Worm (Caenorhabditis elegans) whole organism, mixed stage, embryonic: ENCODE measurements around the gene Y32H12A.1.

ENCODE experiments used
- M03D4.4 ChIP-seq: sonication (generic microtip); optimal IDR thresholded peaks from 2 replicates; lab custom pipeline; 2017; ENCODE audit warnings: mild to moderate bottlenecking, missing genetic modification characterization, missing compliant biosample characterization
- bed-3 ChIP-seq: fragments of 200-800 bp; sonication (Bioruptor generic); optimal IDR thresholded peaks from 3 replicates; lab custom pipeline; 2018; ENCODE audit warnings: mild to moderate bottlenecking, missing genetic modification characterization, moderate library complexity, missing compliant biosample characterization
- blmp-1 ChIP-seq: fragments of 150-350 bp; optimal IDR thresholded peaks from 2 replicates; lab custom pipeline; 2014; ENCODE audit warnings: missing biosample characterization, missing genetic modification characterization
- ceh-39 ChIP-seq: fragments of 150-350 bp; optimal IDR thresholded peaks from 2 replicates; lab custom pipeline; 2014; ENCODE audit warnings: missing biosample characterization, missing genetic modification characterization
- ceh-43 ChIP-seq: fragments of 200-800 bp; sonication (Bioruptor generic); optimal IDR thresholded peaks from 2 replicates; lab custom pipeline; 2018; ENCODE audit warnings: mild to moderate bottlenecking, missing genetic modification characterization, moderate library complexity, missing compliant biosample characterization
- ces-1 ChIP-seq: fragments of 150-350 bp; optimal IDR thresholded peaks from 2 replicates; lab custom pipeline; 2014; ENCODE audit warnings: missing biosample characterization, missing genetic modification reagents, missing genetic modification characterization
- cnd-1 ChIP-seq: fragments of 200-800 bp; sonication (Bioruptor generic); optimal IDR thresholded peaks from 2 replicates; lab custom pipeline; 2018; ENCODE audit warnings: mild to moderate bottlenecking, missing genetic modification characterization, missing compliant biosample characterization
- drap-1 ChIP-seq: fragments of 200-800 bp; sonication (Bioruptor generic); optimal IDR thresholded peaks from 3 replicates; lab custom pipeline; 2018; ENCODE audit warnings: mild to moderate bottlenecking, missing genetic modification characterization, missing compliant biosample characterization
- elt-1 ChIP-seq: sonication (generic microtip); optimal IDR thresholded peaks from 2 replicates; lab custom pipeline; 2017; ENCODE audit warnings: missing genetic modification characterization, mild to moderate bottlenecking, missing compliant biosample characterization, antibody characterized with exemption, moderate library complexity, borderline replicate concordance; ENCODE audit not compliant: insufficient read depth
- elt-3 ChIP-seq: fragments of 150-350 bp; optimal IDR thresholded peaks from 2 replicates; lab custom pipeline; 2014; ENCODE audit warnings: missing biosample characterization, missing genetic modification characterization
- flh-1 ChIP-seq: fragments of 200-800 bp; sonication (Bioruptor generic); optimal IDR thresholded peaks from 2 replicates; lab custom pipeline; 2018; ENCODE audit warnings: mild to moderate bottlenecking, missing genetic modification characterization, moderate library complexity, missing compliant biosample characterization
- ham-2 ChIP-seq: fragments of 200-800 bp; sonication (Bioruptor generic); optimal IDR thresholded peaks from 2 replicates; lab custom pipeline; 2018; ENCODE audit warnings: mild to moderate bottlenecking, missing genetic modification characterization, missing compliant biosample characterization
- hlh-1 ChIP-seq: fragments of 150-350 bp; optimal IDR thresholded peaks from 2 replicates; lab custom pipeline; 2014; ENCODE audit warnings: missing biosample characterization, missing genetic modification reagents, missing genetic modification characterization
- lin-13 ChIP-seq: fragments of 150-350 bp; optimal IDR thresholded peaks from 2 replicates; lab custom pipeline; 2014; ENCODE audit warnings: missing biosample characterization, missing genetic modification characterization
- lin-32 ChIP-seq: fragments of 200-800 bp; sonication (Bioruptor generic); optimal IDR thresholded peaks from 2 replicates; lab custom pipeline; 2018; ENCODE audit warnings: mild to moderate bottlenecking, missing genetic modification characterization, missing compliant biosample characterization
- mab-5 ChIP-seq: fragments of 150-350 bp; optimal IDR thresholded peaks from 2 replicates; lab custom pipeline; 2014; ENCODE audit warnings: missing biosample characterization, missing genetic modification characterization
- mep-1 ChIP-seq: fragments of 150-350 bp; optimal IDR thresholded peaks from 2 replicates; lab custom pipeline; 2017; ENCODE audit warnings: missing biosample characterization, missing genetic modification reagents, missing genetic modification characterization, inconsistent platforms
- mls-2 ChIP-seq: sonication (generic microtip); optimal IDR thresholded peaks from 2 replicates; lab custom pipeline; 2016; ENCODE audit warnings: mild to moderate bottlenecking, missing genetic modification characterization, moderate library complexity, missing compliant biosample characterization
- nhr-12 ChIP-seq: fragments of 150-350 bp; optimal IDR thresholded peaks from 2 replicates; lab custom pipeline; 2014; ENCODE audit warnings: missing biosample characterization, missing genetic modification characterization
- nhr-2 ChIP-seq: fragments of 150-350 bp; optimal IDR thresholded peaks from 2 replicates; lab custom pipeline; 2014; ENCODE audit warnings: missing biosample characterization, missing genetic modification characterization
- nhr-237 ChIP-seq: fragments of 150-350 bp; optimal IDR thresholded peaks from 2 replicates; lab custom pipeline; 2014; ENCODE audit warnings: missing biosample characterization, missing genetic modification characterization
- pha-4 ChIP-seq: fragments of 150-350 bp; optimal IDR thresholded peaks from 2 replicates; lab custom pipeline; 2018; ENCODE audit warnings: missing biosample characterization, missing genetic modification reagents, missing genetic modification characterization
- sem-2 ChIP-seq: fragments of 200-800 bp; sonication (Bioruptor generic); optimal IDR thresholded peaks from 2 replicates; lab custom pipeline; 2018; ENCODE audit warnings: mild to moderate bottlenecking, missing genetic modification characterization, missing compliant biosample characterization
- snpc-4 ChIP-seq: fragments of 150-350 bp; optimal IDR thresholded peaks from 2 replicates; lab custom pipeline; 2014; ENCODE audit warnings: missing biosample characterization, missing genetic modification characterization
- tbx-8 ChIP-seq: fragments of 200-800 bp; sonication (Bioruptor generic); optimal IDR thresholded peaks from 2 replicates; lab custom pipeline; 2018; ENCODE audit warnings: mild to moderate bottlenecking, missing genetic modification characterization, moderate library complexity, missing compliant biosample characterization
- unc-120 ChIP-seq: sonication (generic microtip); optimal IDR thresholded peaks from 2 replicates; lab custom pipeline; 2017; ENCODE audit warnings: missing genetic modification characterization, missing compliant biosample characterization; ENCODE audit not compliant: poor library complexity, severe bottlenecking
- unc-39 ChIP-seq: fragments of 150-350 bp; optimal IDR thresholded peaks from 2 replicates; lab custom pipeline; 2014; ENCODE audit warnings: missing biosample characterization, missing genetic modification characterization
- unc-62 ChIP-seq: fragments of 150-350 bp; optimal IDR thresholded peaks from 2 replicates; lab custom pipeline; 2014; ENCODE audit warnings: missing biosample characterization, missing genetic modification reagents, missing genetic modification characterization
- zip-8 ChIP-seq: fragments of 150-350 bp; optimal IDR thresholded peaks from 2 replicates; lab custom pipeline; 2014; ENCODE audit warnings: missing biosample characterization, missing genetic modification characterization

Gene Y32H12A.1

DNA sequence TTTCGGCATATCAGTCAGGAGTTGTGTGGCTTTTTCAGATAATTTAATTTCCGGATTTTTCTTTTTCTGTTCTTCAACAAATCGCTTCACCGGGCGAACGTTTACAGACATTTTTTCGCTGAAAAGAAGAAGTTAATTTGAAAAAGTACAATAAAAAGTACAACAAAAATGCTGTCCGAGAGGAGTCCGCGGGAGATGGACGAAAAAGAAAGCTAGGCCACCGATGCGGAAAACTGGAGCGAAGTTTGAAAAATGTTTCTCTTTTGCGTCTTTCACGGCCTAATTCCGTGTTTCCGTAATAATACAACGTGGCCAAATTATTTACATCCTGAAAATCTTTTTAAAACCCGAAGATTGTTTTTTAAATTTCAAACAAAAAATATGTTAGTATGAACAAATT is 12.8 kb upstream of the Y32H12A.1 start, which contains the start of gene thoc-5 (continued):
- TF ChIP-seq nhr-2 (no peak), ceh-39 (tag; lab: Kevin White, UChicago) (no peak), flh-1 (GFP tag; lab: Kevin White, UChicago) (no peak), cnd-1 (peak; percentile 7), elt-3 (tag; lab: Kevin White, UChicago) (no peak), mls-2 (tag; lab: Kevin White, UChicago) (peak; percentile 33), unc-120 (tag; lab: Kevin White, UChicago) (no peak), hlh-1 (tag; lab: Kevin White, UChicago) (no peak), mep-1 (tag; lab: Kevin White, UChicago) (peak; percentile 61)

- TF ChIP-seq pha-4 (tag; lab: Kevin White, UChicago) (no peak), ham-2 (GFP tag; lab: Kevin White, UChicago) (no peak), unc-120 (tag; lab: Kevin White, UChicago) (no peak), mls-2 (tag; lab: Kevin White, UChicago) (no peak), sem-2 (GFP tag; lab: Kevin White, UChicago) (no peak), nhr-2 (no peak), tbx-8 (GFP tag; lab: Kevin White, UChicago) (no peak), ceh-39 (tag; lab: Kevin White, UChicago) (no peak), drap-1 (GFP tag; lab: Kevin White, UChicago) (no peak), unc-39 (no peak), elt-1 (tag; lab: Kevin White, UChicago) (no peak), zip-8 (tag; lab: Kevin White, UChicago) (no peak), lin-13 (tag; lab: Kevin White, UChicago) (no peak)
Observed at ce11 chrIII:5367995-5368899, 6.2 kb downstream of the Y32H12A.1 start, which contains the start of gene dhs-9. dhs-9 (minus strand) TSS chrIII:5368045.

DNA sequence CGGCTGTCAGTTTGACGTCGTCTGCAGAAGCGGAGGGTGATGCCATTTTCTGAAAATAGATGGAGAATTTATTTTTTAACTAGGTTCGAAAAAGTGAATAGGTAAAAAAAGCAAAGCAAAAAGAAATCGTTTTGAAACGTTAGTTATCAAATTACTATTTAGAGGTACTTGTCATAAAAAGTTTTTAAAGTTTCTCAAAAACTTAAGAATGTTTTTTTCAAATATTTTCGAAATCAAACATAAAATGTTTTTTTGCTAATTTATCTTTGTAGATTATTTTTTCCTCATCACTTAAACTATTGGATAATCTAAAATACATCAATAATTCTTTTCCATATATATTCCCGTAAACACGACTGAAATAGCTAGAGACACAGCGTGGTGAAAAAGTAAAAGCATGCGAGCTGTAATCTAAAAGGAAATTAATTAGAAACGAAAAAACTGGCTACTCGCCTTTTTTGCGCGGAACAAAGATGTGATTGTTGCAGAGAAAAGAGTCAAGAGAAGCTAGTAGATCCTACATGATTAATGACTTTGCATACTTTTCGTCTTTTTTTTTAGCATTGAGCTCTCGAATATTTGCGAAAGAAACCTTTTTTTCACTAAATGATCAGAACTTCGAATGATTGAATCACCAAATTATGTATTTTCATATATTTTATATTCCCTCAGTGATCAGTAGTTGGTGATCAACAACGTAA is 9.4 kb downstream of the Y32H12A.1 start, which contains the start of gene szy-2:
Gene szy-2 (minus strand): TSS at position 51 of the 701 bp plus-strand sequence.
- TF ChIP-seq M03D4.4 (tag; lab: Kevin White, UChicago) (no peak), tbx-8 (GFP tag; lab: Kevin White, UChicago) (no peak), drap-1 (GFP tag; lab: Kevin White, UChicago) (no peak), nhr-12 (tag; lab: Kevin White, UChicago) (no peak), cnd-1 (no peak), lin-32 (no peak), ces-1 (GFP tag; lab: Kevin White, UChicago) (no peak), unc-62 (no peak), snpc-4 (no peak), ham-2 (GFP tag; lab: Kevin White, UChicago) (no peak), blmp-1 (tag; lab: Kevin White, UChicago) (no peak), ceh-43 (GFP tag; lab: Kevin White, UChicago) (no peak)

ce11 chrIII:5372884-5373283 is 10.9 kb downstream of the Y32H12A.1 start:
- TF ChIP-seq flh-1 (GFP tag; lab: Kevin White, UChicago) (no peak), nhr-237 (tag; lab: Kevin White, UChicago) (no peak), unc-39 (no peak), mab-5 (tag; lab: Kevin White, UChicago) (no peak), ces-1 (GFP tag; lab: Kevin White, UChicago) (no peak), blmp-1 (tag; lab: Kevin White, UChicago) (no peak), elt-1 (tag; lab: Kevin White, UChicago) (no peak), lin-32 (no peak), hlh-1 (tag; lab: Kevin White, UChicago) (no peak), unc-120 (tag; lab: Kevin White, UChicago) (no peak), tbx-8 (GFP tag; lab: Kevin White, UChicago) (no peak), pha-4 (tag; lab: Kevin White, UChicago) (no peak), mep-1 (tag; lab: Kevin White, UChicago) (no peak), bed-3 (GFP tag; lab: Kevin White, UChicago) (no peak), snpc-4 (no peak), nhr-2 (no peak), zip-8 (tag; lab: Kevin White, UChicago) (no peak), nhr-12 (tag; lab: Kevin White, UChicago) (no peak), ceh-39 (tag; lab: Kevin White, UChicago) (no peak), sem-2 (GFP tag; lab: Kevin White, UChicago) (no peak)
